Fruit fly (Drosophila melanogaster): ENCODE results near the gene Ccdc39.

Gene Ccdc39

dm6 chr3R:4784622-4785021 is at the start of gene Ccdc39:
Ccdc39 (minus strand) TSS chr3R:4784722.
- no peak for TF ChIP-seq CG17801 (GFP tag; optimal IDR thresholded peaks at IDR 0.05; ENCODE audit: partially characterized antibody)

DNA sequence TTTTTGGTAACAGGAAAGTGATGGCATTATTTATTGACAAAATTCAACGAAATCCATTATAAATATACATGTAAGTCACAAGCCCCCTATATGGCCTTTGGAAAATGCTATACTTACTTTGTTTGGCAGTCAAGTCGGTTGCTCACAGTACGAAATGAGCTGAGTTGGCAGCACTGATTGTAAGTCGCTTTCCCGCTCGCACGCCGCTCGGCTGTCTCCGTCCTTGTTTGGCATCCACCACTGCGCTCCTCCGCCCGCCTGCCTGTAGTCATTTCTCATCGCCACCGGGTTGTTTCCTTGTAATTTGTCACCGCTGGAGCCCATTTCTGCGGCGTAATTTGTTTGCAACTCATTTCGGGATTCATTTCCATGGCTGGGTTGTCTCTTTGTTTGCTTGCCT is 49.1 kb upstream of the Ccdc39 start:
- no peak for TF ChIP-seq CG17801 (GFP tag; optimal IDR thresholded peaks at IDR 0.05; ENCODE audit: partially characterized antibody)

DNA sequence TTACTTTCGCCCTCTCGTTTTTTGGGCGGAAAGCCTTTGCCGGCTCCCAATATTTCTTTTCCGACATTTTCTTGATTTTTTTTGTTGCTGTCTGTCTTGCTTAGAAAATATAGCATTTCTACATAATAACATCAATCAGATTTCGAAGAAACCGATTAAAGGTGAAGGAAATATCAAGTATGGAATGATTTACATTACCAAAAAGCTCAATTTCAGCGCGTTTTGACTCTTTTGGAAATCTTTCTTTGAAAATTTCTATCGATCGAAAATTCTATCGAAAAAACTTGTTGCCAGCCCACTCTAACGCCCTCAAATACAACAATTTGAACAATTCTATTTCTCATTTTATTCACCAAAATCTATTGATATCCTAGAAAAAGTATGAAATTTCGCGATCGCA is 46.7 kb upstream of the Ccdc39 start, which contains the start of gene CG14659:
CG14659 (minus strand) TSS at position 101 of the 400 bp plus-strand sequence.
- TF ChIP-seq CG17801 (GFP tag; optimal IDR thresholded peaks at IDR 0.05; ENCODE audit: partially characterized antibody) = no peak

DNA sequence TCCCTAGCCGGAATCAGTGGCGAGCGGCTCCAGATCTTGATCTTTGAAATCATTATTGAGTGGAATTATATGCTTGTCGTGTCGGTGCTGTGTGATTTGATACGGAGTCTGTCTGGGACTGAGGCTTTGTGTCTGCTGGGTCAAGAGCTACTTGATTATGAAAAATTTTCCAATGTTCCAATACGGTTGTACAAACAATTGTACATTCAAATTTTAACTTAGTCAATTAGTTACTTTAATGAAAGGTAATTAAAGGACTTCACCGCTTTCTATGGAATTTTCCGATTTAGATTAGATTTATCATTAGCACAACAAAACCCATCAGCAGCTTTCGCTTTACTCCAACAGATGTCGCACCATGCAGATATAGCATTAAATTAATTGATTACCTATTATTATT is 45.9 kb upstream of the Ccdc39 start, which contains the start of gene CG14658:
CG14658 (minus strand) TSS at position 101 of the 400 bp plus-strand sequence.
- TF ChIP-seq CG17801 (GFP tag; optimal IDR thresholded peaks at IDR 0.05; ENCODE audit: partially characterized antibody) = no peak

DNA sequence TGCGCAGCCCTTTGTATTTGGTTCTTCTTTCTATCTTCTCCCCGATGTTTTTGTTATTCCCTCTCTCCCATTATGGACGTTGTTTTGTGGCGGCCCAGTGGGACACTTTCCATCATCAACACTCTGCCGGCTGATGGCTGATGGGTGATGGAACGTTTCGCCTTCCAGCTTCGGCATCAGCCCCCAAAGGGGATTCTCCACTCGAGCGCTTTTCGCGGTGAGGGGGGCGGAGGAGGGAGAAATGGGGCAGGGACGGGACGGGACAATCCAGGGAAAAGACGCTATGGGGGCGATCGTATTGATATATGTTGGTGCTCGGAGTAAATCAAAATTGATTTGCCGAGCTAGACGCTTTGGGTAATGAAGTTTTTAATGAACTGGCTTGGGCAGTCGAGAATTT is 40.7 kb upstream of the Ccdc39 start:
- no peak for TF ChIP-seq CG17801 (GFP tag; optimal IDR thresholded peaks at IDR 0.05; ENCODE audit: partially characterized antibody)

- no peak for TF ChIP-seq CG17801 (GFP tag; optimal IDR thresholded peaks at IDR 0.05; ENCODE audit: partially characterized antibody)
Observed at dm6 chr3R:4821098-4821605, 36.6 kb upstream of the Ccdc39 start, which contains the start of gene CG14657. CG14657 (minus strand) TSS chr3R:4821432.

- TF ChIP-seq CG17801 (GFP tag; optimal IDR thresholded peaks at IDR 0.05; ENCODE audit: partially characterized antibody) = no peak
Observed at dm6 chr3R:4816018-4816417, 31.5 kb upstream of the Ccdc39 start, which contains the start of gene BBS5. BBS5 (plus strand) TSS chr3R:4816318.

- TF ChIP-seq CG17801 (GFP tag; optimal IDR thresholded peaks at IDR 0.05; ENCODE audit: partially characterized antibody) = no peak
Observed at dm6 chr3R:4814677-4815076, 30.2 kb upstream of the Ccdc39 start.

dm6 chr3R:4813172-4813716 is 28.7 kb upstream of the Ccdc39 start:
- TF ChIP-seq CG17801 (GFP tag; optimal IDR thresholded peaks at IDR 0.05; ENCODE audit: partially characterized antibody) = peak; percentile 29

dm6 chr3R:4811936-4812534 is 27.5 kb upstream of the Ccdc39 start, which contains the start of the genes Hus1-like and ctrip:
Hus1-like (minus strand) TSS chr3R:4812096.
ctrip (minus strand) TSS chr3R:4812096.
- peak; percentile 41 for TF ChIP-seq CG17801 (GFP tag; optimal IDR thresholded peaks at IDR 0.05; ENCODE audit: partially characterized antibody)

- TF ChIP-seq CG17801 (GFP tag; optimal IDR thresholded peaks at IDR 0.05; ENCODE audit: partially characterized antibody) = no peak
Observed at dm6 chr3R:4811124-4811935, 26.8 kb upstream of the Ccdc39 start, which contains the start of gene Gmppb. Gmppb (plus strand) TSS chr3R:4811444.

DNA sequence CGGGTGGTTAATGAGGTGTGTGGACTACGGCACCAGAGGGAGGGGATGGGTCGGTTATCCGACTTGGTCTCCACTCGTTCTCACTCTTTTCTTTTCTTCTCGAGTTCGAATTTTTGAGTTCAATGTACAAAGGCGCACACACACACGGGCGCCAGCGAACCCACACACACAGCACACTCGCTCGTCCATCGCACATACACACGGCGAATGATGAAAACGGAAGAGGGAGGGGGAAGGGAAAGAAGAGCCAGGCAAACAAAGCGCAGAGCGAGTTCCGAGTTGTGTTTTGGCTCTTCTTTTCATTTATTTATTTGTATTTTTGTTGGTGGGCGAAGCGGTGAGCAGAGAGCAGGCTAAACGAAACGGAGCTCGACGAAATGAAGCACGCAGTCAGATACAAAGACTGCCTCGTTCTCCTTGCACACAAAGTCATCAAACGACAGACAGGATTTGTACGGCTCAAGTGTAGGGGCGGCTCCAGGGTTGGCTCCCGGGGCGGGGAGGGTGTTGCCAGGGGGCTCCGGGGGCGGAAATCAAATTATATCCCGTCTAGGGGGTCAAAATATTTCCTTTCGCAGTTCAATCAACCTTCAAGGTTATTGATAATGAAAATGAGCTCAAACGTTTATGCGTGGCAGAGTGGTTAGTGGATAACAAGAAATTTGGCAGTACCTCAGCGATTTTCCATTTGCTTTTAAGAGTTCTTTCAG is 25.6 kb upstream of the Ccdc39 start:
- peak; percentile 20 for TF ChIP-seq CG17801 (GFP tag; optimal IDR thresholded peaks at IDR 0.05; ENCODE audit: partially characterized antibody)

DNA sequence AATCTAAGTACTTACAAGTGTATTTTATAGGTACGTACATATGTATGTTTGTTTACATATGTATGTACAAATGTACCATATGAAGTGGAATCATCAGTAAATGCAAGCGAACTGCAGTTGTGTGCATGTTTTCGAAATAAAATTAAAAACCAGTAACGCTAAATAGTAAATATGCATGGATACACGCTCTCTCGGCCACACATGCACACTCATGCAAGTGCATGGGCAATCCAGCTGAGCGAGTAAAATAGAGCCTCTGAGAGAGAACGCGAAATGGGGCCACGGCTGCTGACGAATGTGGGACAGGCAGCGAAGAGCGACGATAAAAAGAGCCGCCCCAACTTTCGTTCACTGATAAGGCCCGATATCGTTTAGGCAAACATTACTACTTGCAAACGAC is 23.1 kb upstream of the Ccdc39 start:
- no peak for TF ChIP-seq CG17801 (GFP tag; optimal IDR thresholded peaks at IDR 0.05; ENCODE audit: partially characterized antibody)

DNA sequence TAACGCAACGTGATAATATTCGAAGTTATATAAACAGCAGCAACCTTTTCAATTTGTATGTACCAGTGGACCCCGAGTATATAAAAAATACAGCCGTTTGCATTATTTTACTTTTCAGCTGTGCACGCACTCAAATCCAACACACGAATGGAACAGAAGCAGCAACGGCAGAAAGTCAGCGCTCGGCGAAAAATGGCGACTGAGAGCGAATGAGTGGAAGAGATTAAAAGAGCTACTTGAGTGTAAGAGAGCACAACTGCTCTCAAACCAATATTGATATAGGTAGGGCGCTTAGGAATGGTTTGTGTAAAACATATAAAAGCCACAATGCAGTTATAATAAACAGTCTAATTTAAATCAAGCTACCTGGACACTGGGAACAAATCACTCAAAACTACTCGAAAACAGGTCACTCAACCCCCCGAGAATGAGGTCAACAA is 21.8 kb upstream of the Ccdc39 start:
- peak; percentile 74 for TF ChIP-seq CG17801 (GFP tag; optimal IDR thresholded peaks at IDR 0.05; ENCODE audit: partially characterized antibody)
